Fruit fly (Drosophila melanogaster): Measurements from ENCODE around the gene CG11668.

The CG11668 gene

dm6 chr3R:13042258-13043032, 4.3 kb downstream of the CG11668 start, which contains the start of gene snk:
TSS of gene snk (minus strand) at chr3R:13042770.
- TF ChIP-seq CG33017 (tag; optimal IDR thresholded peaks at IDR 0.05) (no peak), cic (GFP tag; optimal IDR thresholded peaks at IDR 0.05) (no peak), kay (GFP tag; ENCODE audit: borderline replicate concordance) (no peak), pad (GFP tag; optimal IDR thresholded peaks at IDR 0.05) (peak; percentile 63), CG14711 (tag; optimal IDR thresholded peaks at IDR 0.05) (no peak), bab1 (GFP tag; optimal IDR thresholded peaks at IDR 0.05) (no peak), ovo (GFP tag; optimal IDR thresholded peaks at IDR 0.05) (peak; percentile 20), cnc (optimal IDR thresholded peaks at IDR 0.05) (no peak)

- TF ChIP-seq Mnt (GFP tag; optimal IDR thresholded peaks at IDR 0.05) (no peak), bab1 (GFP tag; optimal IDR thresholded peaks at IDR 0.05) (no peak), pad (GFP tag; optimal IDR thresholded peaks at IDR 0.05) (no peak), ovo (GFP tag; optimal IDR thresholded peaks at IDR 0.05) (no peak), CG14711 (tag; optimal IDR thresholded peaks at IDR 0.05) (no peak), Clk (GFP tag; optimal IDR thresholded peaks at IDR 0.05) (no peak), toe (GFP tag; optimal IDR thresholded peaks at IDR 0.05) (no peak), cnc (optimal IDR thresholded peaks at IDR 0.05) (no peak), kay (GFP tag; ENCODE audit: borderline replicate concordance) (no peak), CG11617 (GFP tag; optimal IDR thresholded peaks at IDR 0.05) (no peak), CG5204 (GFP tag; optimal IDR thresholded peaks at IDR 0.05) (no peak), CG1620 (GFP tag; optimal IDR thresholded peaks at IDR 0.05) (no peak), CG33017 (tag; optimal IDR thresholded peaks at IDR 0.05) (no peak), cic (GFP tag; optimal IDR thresholded peaks at IDR 0.05) (no peak), CG7045 (GFP tag; optimal IDR thresholded peaks at IDR 0.05) (no peak), tj (GFP tag; optimal IDR thresholded peaks at IDR 0.05) (no peak), Hr96 (GFP tag; optimal IDR thresholded peaks at IDR 0.05) (no peak)
Measured at dm6 chr3R:13043857-13044256, 5.7 kb downstream of the CG11668 start, which contains the start of gene CG45122. TSS of gene CG45122 (plus strand) at chr3R:13044157.

DNA sequence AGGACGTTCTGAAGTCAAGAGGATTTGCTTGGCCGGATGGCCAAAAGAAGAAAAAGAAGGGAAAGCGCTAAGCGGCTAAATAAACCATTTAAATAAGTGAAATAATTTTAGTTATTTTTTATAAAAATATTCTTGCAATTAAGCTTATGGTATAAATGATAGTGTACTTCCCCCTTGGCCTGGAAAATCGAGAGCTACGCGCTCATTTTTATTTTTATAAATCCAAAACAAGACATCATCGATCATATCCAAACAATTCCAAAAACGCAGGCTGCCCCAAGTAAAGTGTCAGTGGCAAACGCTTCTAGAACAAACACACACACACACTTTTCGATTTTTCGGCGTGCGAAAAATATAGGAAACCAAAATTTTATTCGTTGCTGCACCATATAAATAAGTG, 6.3 kb downstream of the CG11668 start, which contains the start of gene Hsc70-2:
TSS of gene Hsc70-2 (plus strand) at position 301 of the 400 bp plus-strand sequence.
- no peak for TF ChIP-seq CG11617 (GFP tag; optimal IDR thresholded peaks at IDR 0.05)
- no peak for TF ChIP-seq Mnt (GFP tag; optimal IDR thresholded peaks at IDR 0.05)
- TF ChIP-seq CG12768 (GFP tag; optimal IDR thresholded peaks at IDR 0.05), result no peak
- TF ChIP-seq pad (GFP tag; optimal IDR thresholded peaks at IDR 0.05), result no peak
- TF ChIP-seq Hr96 (GFP tag; optimal IDR thresholded peaks at IDR 0.05), result no peak
- TF ChIP-seq CG1620 (GFP tag; optimal IDR thresholded peaks at IDR 0.05), result no peak
- no peak for TF ChIP-seq kay (GFP tag; ENCODE audit: borderline replicate concordance)
- TF ChIP-seq Crg-1 (GFP tag; optimal IDR thresholded peaks at IDR 0.05), result no peak
- no peak for TF ChIP-seq CG14711 (tag; optimal IDR thresholded peaks at IDR 0.05)
- TF ChIP-seq toe (GFP tag; optimal IDR thresholded peaks at IDR 0.05), result no peak
- TF ChIP-seq tj (GFP tag; optimal IDR thresholded peaks at IDR 0.05), result no peak
- TF ChIP-seq cnc (optimal IDR thresholded peaks at IDR 0.05), result no peak
- TF ChIP-seq Clk (GFP tag; optimal IDR thresholded peaks at IDR 0.05), result no peak
- no peak for TF ChIP-seq CG5204 (GFP tag; optimal IDR thresholded peaks at IDR 0.05)
- TF ChIP-seq CG33017 (tag; optimal IDR thresholded peaks at IDR 0.05), result no peak

DNA sequence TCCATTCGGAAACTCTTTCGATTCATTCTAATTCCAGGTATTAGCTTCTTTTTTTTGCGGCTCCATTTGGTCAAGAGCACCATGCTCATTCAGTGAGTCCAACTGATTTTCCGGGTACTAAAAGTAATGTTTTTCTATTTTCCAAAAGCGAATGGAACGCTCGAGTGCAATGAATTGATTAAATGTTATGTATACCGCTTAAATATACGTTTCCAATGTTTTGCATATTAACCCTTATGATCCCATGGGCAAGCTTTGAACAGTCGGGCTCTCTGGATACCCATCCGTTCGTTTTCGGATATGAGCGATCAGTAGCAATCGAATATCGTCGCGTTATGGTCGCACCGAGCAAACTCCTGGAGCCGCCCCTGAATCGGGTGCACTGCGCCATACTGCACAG, 9.3 kb downstream of the CG11668 start, which contains the start of gene CG31157:
TSS of gene CG31157 (plus strand) at position 301 of the 400 bp plus-strand sequence.
- no peak for TF ChIP-seq cnc (optimal IDR thresholded peaks at IDR 0.05)
- no peak for TF ChIP-seq CG1620 (GFP tag; optimal IDR thresholded peaks at IDR 0.05)
- no peak for TF ChIP-seq CG7045 (GFP tag; optimal IDR thresholded peaks at IDR 0.05)
- TF ChIP-seq kay (GFP tag; ENCODE audit: borderline replicate concordance), result no peak
- TF ChIP-seq CG5204 (GFP tag; optimal IDR thresholded peaks at IDR 0.05), result no peak
- TF ChIP-seq toe (GFP tag; optimal IDR thresholded peaks at IDR 0.05), result no peak
- TF ChIP-seq Clk (GFP tag; optimal IDR thresholded peaks at IDR 0.05), result no peak
- TF ChIP-seq pad (GFP tag; optimal IDR thresholded peaks at IDR 0.05), result no peak
- TF ChIP-seq CG14711 (tag; optimal IDR thresholded peaks at IDR 0.05), result no peak

- peak; percentile 10 for TF ChIP-seq CG12768 (GFP tag; optimal IDR thresholded peaks at IDR 0.05)
- TF ChIP-seq CG7045 (GFP tag; optimal IDR thresholded peaks at IDR 0.05), result peak; percentile 3
- TF ChIP-seq ovo (GFP tag; optimal IDR thresholded peaks at IDR 0.05), result peak; percentile 37
- TF ChIP-seq bab1 (GFP tag; optimal IDR thresholded peaks at IDR 0.05), result peak; percentile 93
- TF ChIP-seq CG7101 (tag; optimal IDR thresholded peaks at IDR 0.05), result peak; percentile 29
- TF ChIP-seq CG11617 (GFP tag; optimal IDR thresholded peaks at IDR 0.05), result no peak
- TF ChIP-seq cic (GFP tag; optimal IDR thresholded peaks at IDR 0.05), result peak; percentile 52
- TF ChIP-seq pad (GFP tag; optimal IDR thresholded peaks at IDR 0.05), result no peak
- no peak for TF ChIP-seq CG5204 (GFP tag; optimal IDR thresholded peaks at IDR 0.05)
- no peak for TF ChIP-seq Hr96 (GFP tag; optimal IDR thresholded peaks at IDR 0.05)
- peak; percentile 16 for TF ChIP-seq CG1620 (GFP tag; optimal IDR thresholded peaks at IDR 0.05)
- TF ChIP-seq Mnt (GFP tag; optimal IDR thresholded peaks at IDR 0.05), result peak; percentile 80
- no peak for TF ChIP-seq tj (GFP tag; optimal IDR thresholded peaks at IDR 0.05)
- TF ChIP-seq CG33017 (tag; optimal IDR thresholded peaks at IDR 0.05), result peak; percentile 33
- no peak for TF ChIP-seq Clk (GFP tag; optimal IDR thresholded peaks at IDR 0.05)
- TF ChIP-seq CG14711 (tag; optimal IDR thresholded peaks at IDR 0.05), result peak; percentile 12
- TF ChIP-seq toe (GFP tag; optimal IDR thresholded peaks at IDR 0.05), result no peak
- no peak for TF ChIP-seq cnc (optimal IDR thresholded peaks at IDR 0.05)
- TF ChIP-seq kay (GFP tag; ENCODE audit: borderline replicate concordance), result no peak
- no peak for TF ChIP-seq Crg-1 (GFP tag; optimal IDR thresholded peaks at IDR 0.05)
Measured at dm6 chr3R:13051298-13051723, 13.1 kb downstream of the CG11668 start, which contains the start of gene CG7966. TSS of gene CG7966 (minus strand) at chr3R:13051453.

All from whole organism, adult.